Fruit fly (Drosophila melanogaster) whole organism, embryonic: ENCODE data around the gene CatB.

ENCODE experiments used
- Ada2b ChIP-seq: fragments of 200-800 bp; sonication (Bioruptor generic); IDR thresholded peaks from 2 replicates; pipeline ENCODE4 v1.3.6; 2022; ENCODE audit warnings: missing biosample characterization, missing genetic modification characterization
- Asciz ChIP-seq: fragments of 200-800 bp; sonication (Bioruptor generic); optimal IDR thresholded peaks from 2 replicates; lab custom pipeline; 2017; ENCODE audit warnings: missing biosample characterization, mild to moderate bottlenecking, missing genetic modification characterization, missing genetic modification reagents
- Bdp1 ChIP-seq: fragments of 200-800 bp; sonication (Bioruptor generic); optimal IDR thresholded peaks from 3 replicates; lab custom pipeline; 2016; ENCODE audit warnings: missing biosample characterization, missing genetic modification characterization
- CG10462 ChIP-seq: fragments of 200-800 bp; sonication (Bioruptor generic); optimal IDR thresholded peaks from 2 replicates; lab custom pipeline; 2016; ENCODE audit warnings: missing biosample characterization, missing genetic modification characterization
- CG13123 ChIP-seq: fragments of 200-800 bp; sonication (Bioruptor generic); optimal IDR thresholded peaks from 2 replicates; lab custom pipeline; 2016; ENCODE audit warnings: missing biosample characterization, missing genetic modification characterization
- CG16863 ChIP-seq: fragments of 200-800 bp; sonication (Bioruptor generic); optimal IDR thresholded peaks from 3 replicates; lab custom pipeline; 2016; ENCODE audit warnings: missing biosample characterization, missing genetic modification characterization
- CG18011 ChIP-seq: fragments of 200-800 bp; sonication (Bioruptor generic); optimal IDR thresholded peaks from 2 replicates; lab custom pipeline; 2017; ENCODE audit warnings: missing biosample characterization, missing genetic modification characterization, mild to moderate bottlenecking, moderate library complexity, missing genotype
- CG30403 ChIP-seq: fragments of 200-800 bp; sonication (Bioruptor generic); optimal IDR thresholded peaks from 3 replicates; lab custom pipeline; 2016; ENCODE audit warnings: missing biosample characterization, missing genetic modification characterization
- CG33213 ChIP-seq: fragments of 200-800 bp; sonication (Bioruptor generic); optimal IDR thresholded peaks from 3 replicates; lab custom pipeline; 2016; ENCODE audit warnings: missing biosample characterization, missing genetic modification characterization
- CG5953 ChIP-seq: fragments of 200-800 bp; sonication (Bioruptor generic); IDR thresholded peaks from 2 replicates; pipeline ENCODE4 v1.3.6; 2022; ENCODE audit warnings: missing biosample characterization, missing genetic modification characterization
- CG6791 ChIP-seq: fragments of 200-800 bp; sonication (Bioruptor generic); IDR thresholded peaks from 3 replicates; pipeline ENCODE4 v1.3.6; 2022; ENCODE audit warnings: missing biosample characterization, missing genetic modification characterization; ENCODE audit not compliant: partially characterized antibody
- CG8924 ChIP-seq: fragments of 200-800 bp; optimal IDR thresholded peaks from 3 replicates; lab custom pipeline; 2019; ENCODE audit warnings: missing biosample characterization, mild to moderate bottlenecking, missing genetic modification characterization, moderate library complexity
- CG9727 ChIP-seq: fragments of 200-800 bp; sonication (Bioruptor generic); optimal IDR thresholded peaks from 3 replicates; lab custom pipeline; 2017; ENCODE audit warnings: missing biosample characterization, mild to moderate bottlenecking, missing genetic modification characterization
- D19B ChIP-seq: fragments of 200-800 bp; sonication (Bioruptor generic); optimal IDR thresholded peaks from 2 replicates; lab custom pipeline; 2017; ENCODE audit warnings: missing biosample characterization, mild to moderate bottlenecking, missing genetic modification characterization
- E2f1 ChIP-seq: fragments of 200-800 bp; sonication (Bioruptor generic); IDR thresholded peaks from 2 replicates; pipeline ENCODE4 v1.3.6; 2022; ENCODE audit warnings: missing biosample characterization, missing genetic modification characterization
- Ets97D ChIP-seq: fragments of 200-800 bp; sonication (Bioruptor generic); optimal IDR thresholded peaks from 3 replicates; lab custom pipeline; 2016; ENCODE audit warnings: missing biosample characterization, missing genetic modification characterization
- Fer1 ChIP-seq: fragments of 200-800 bp; sonication (Bioruptor generic); optimal IDR thresholded peaks from 2 replicates; lab custom pipeline; 2017; ENCODE audit warnings: missing biosample characterization, mild to moderate bottlenecking, missing genetic modification characterization
- Gsc ChIP-seq: fragments of 200-800 bp; sonication (Bioruptor generic); IDR thresholded peaks from 2 replicates; pipeline ENCODE4 v1.3.6; 2022; ENCODE audit warnings: missing biosample characterization, missing genetic modification characterization
- HHEX ChIP-seq: fragments of 200-800 bp; sonication (Bioruptor generic); optimal IDR thresholded peaks from 3 replicates; lab custom pipeline; 2017; ENCODE audit warnings: missing biosample characterization, mild to moderate bottlenecking, missing genetic modification characterization, missing genetic modification reagents
- HLH4C ChIP-seq: fragments of 200-800 bp; sonication (Bioruptor generic); IDR thresholded peaks from 3 replicates; pipeline ENCODE4 v1.3.6; 2022; ENCODE audit warnings: missing biosample characterization, missing genetic modification characterization; ENCODE audit not compliant: partially characterized antibody
- HLH54F ChIP-seq: fragments of 200-800 bp; sonication (Bioruptor generic); optimal IDR thresholded peaks from 3 replicates; lab custom pipeline; 2016; ENCODE audit warnings: missing biosample characterization, missing genetic modification characterization
- HLHmδ ChIP-seq: fragments of 200-800 bp; sonication (Bioruptor generic); optimal IDR thresholded peaks from 2 replicates; lab custom pipeline; 2018; ENCODE audit warnings: missing biosample characterization, mild to moderate bottlenecking, missing genetic modification characterization, moderate library complexity
- HmgD ChIP-seq: fragments of 200-800 bp; sonication (Bioruptor generic); optimal IDR thresholded peaks from 3 replicates; lab custom pipeline; 2016; ENCODE audit warnings: missing biosample characterization, missing genetic modification characterization
- Mes4 ChIP-seq: fragments of 200-800 bp; sonication (Bioruptor generic); optimal IDR thresholded peaks from 2 replicates; lab custom pipeline; 2016; ENCODE audit warnings: missing biosample characterization, missing genetic modification characterization
- NC2α ChIP-seq: fragments of 200-800 bp; sonication (Bioruptor generic); optimal IDR thresholded peaks from 2 replicates; lab custom pipeline; 2016; ENCODE audit warnings: missing biosample characterization, missing genetic modification characterization
- NFAT ChIP-seq: fragments of 200-800 bp; sonication (Bioruptor generic); IDR thresholded peaks from 2 replicates; pipeline ENCODE4 v1.3.6; 2022; ENCODE audit warnings: missing biosample characterization, missing genetic modification characterization
- Poxn ChIP-seq: fragments of 200-800 bp; sonication (Bioruptor generic); IDR thresholded peaks from 2 replicates; pipeline ENCODE4 v1.3.6; 2022; ENCODE audit warnings: missing biosample characterization, missing genetic modification characterization
- Usf ChIP-seq: fragments of 200-800 bp; sonication (Bioruptor generic); optimal IDR thresholded peaks from 2 replicates; lab custom pipeline; 2017; ENCODE audit warnings: missing genotype, missing biosample characterization, missing genetic modification characterization
- abd-A ChIP-seq: fragments of 200-800 bp; sonication (Bioruptor generic); optimal IDR thresholded peaks from 3 replicates; lab custom pipeline; 2019; ENCODE audit warnings: missing biosample characterization, mild to moderate bottlenecking, missing genetic modification characterization, moderate library complexity
- ash1 ChIP-seq: fragments of 200-800 bp; sonication (Bioruptor generic); optimal IDR thresholded peaks from 2 replicates; lab custom pipeline; 2018; ENCODE audit warnings: missing biosample characterization, mild to moderate bottlenecking, missing genetic modification characterization
- chm ChIP-seq: fragments of 200-800 bp; sonication (Bioruptor generic); IDR thresholded peaks from 2 replicates; pipeline ENCODE4 v1.3.6; 2022; ENCODE audit warnings: missing biosample characterization, missing genetic modification characterization
- ci ChIP-seq: fragments of 200-800 bp; sonication (Bioruptor generic); IDR thresholded peaks from 3 replicates; pipeline ENCODE4 v1.3.6; 2022; ENCODE audit warnings: missing biosample characterization, missing genetic modification characterization
- emc ChIP-seq: fragments of 200-800 bp; sonication (Bioruptor generic); optimal IDR thresholded peaks from 2 replicates; lab custom pipeline; 2016; ENCODE audit warnings: missing biosample characterization, missing genetic modification characterization
- ems ChIP-seq: fragments of 200-800 bp; sonication (Bioruptor generic); optimal IDR thresholded peaks from 3 replicates; lab custom pipeline; 2016; ENCODE audit warnings: missing biosample characterization, missing genetic modification characterization
- en ChIP-seq: fragments of 200-800 bp; sonication (Bioruptor generic); optimal IDR thresholded peaks from 2 replicates; lab custom pipeline; 2016; ENCODE audit warnings: missing biosample characterization, missing genetic modification characterization
- esg ChIP-seq: fragments of 200-800 bp; sonication (Bioruptor generic); conservative IDR thresholded peaks from 2 replicates; pipeline ENCODE4 v1.3.6; 2022; ENCODE audit warnings: missing biosample characterization, missing genetic modification characterization
- fd64A ChIP-seq: fragments of 200-800 bp; sonication (Bioruptor generic); optimal IDR thresholded peaks from 3 replicates; lab custom pipeline; 2018; ENCODE audit warnings: missing biosample characterization, mild to moderate bottlenecking, missing genetic modification characterization
- gfzf ChIP-seq: fragments of 200-800 bp; sonication (Bioruptor generic); optimal IDR thresholded peaks from 2 replicates; lab custom pipeline; 2016; ENCODE audit warnings: missing biosample characterization, mild to moderate bottlenecking, missing genetic modification characterization, moderate library complexity
- gt ChIP-seq: fragments of 200-800 bp; sonication (Bioruptor generic); IDR thresholded peaks from 2 replicates; pipeline ENCODE4 v1.3.6; 2022; ENCODE audit warnings: missing biosample characterization, missing genetic modification characterization
- hb ChIP-seq: fragments of 200-800 bp; sonication (Bioruptor generic); IDR thresholded peaks from 3 replicates; pipeline ENCODE4 v1.3.6; 2022; ENCODE audit warnings: missing biosample characterization, missing genetic modification characterization; ENCODE audit not compliant: partially characterized antibody
- hkb ChIP-seq, 2 experiments: fragments of 200-800 bp in 1 of 2; fragments of >200 bp in 1 of 2; sonication (Bioruptor generic) in 1 of 2; IDR thresholded peaks in 1 of 2; optimal IDR thresholded peaks in 1 of 2; 2 replicates each; pipeline versions ENCODE4 v1.3.6 to Lab custom; 2017 to 2022; ENCODE audit warnings: missing biosample characterization in 1 of 2, missing genetic modification characterization in 1 of 2
- ind ChIP-seq: fragments of 200-800 bp; sonication (Bioruptor generic); optimal IDR thresholded peaks from 3 replicates; lab custom pipeline; 2016; ENCODE audit warnings: missing biosample characterization, missing genetic modification characterization
- kah ChIP-seq: fragments of 200-800 bp; sonication (Bioruptor generic); optimal IDR thresholded peaks from 2 replicates; lab custom pipeline; 2018; ENCODE audit warnings: missing biosample characterization, mild to moderate bottlenecking, missing genetic modification characterization
- lab ChIP-seq: fragments of 200-800 bp; sonication (Bioruptor generic); optimal IDR thresholded peaks from 3 replicates; lab custom pipeline; 2017; ENCODE audit warnings: missing biosample characterization, missing genetic modification characterization, mild to moderate bottlenecking, moderate library complexity, missing genetic modification reagents
- luna ChIP-seq: fragments of 200-800 bp; sonication (Bioruptor generic); optimal IDR thresholded peaks from 2 replicates; lab custom pipeline; 2016; ENCODE audit warnings: missing biosample characterization, missing genetic modification characterization
- oc ChIP-seq: fragments of 200-800 bp; sonication (Bioruptor generic); optimal IDR thresholded peaks from 2 replicates; lab custom pipeline; 2018; ENCODE audit warnings: missing biosample characterization, mild to moderate bottlenecking, missing genetic modification characterization, moderate library complexity
- pb ChIP-seq: fragments of 200-800 bp; sonication (Bioruptor generic); optimal IDR thresholded peaks from 3 replicates; lab custom pipeline; 2016; ENCODE audit warnings: missing biosample characterization, missing genetic modification characterization
- sens-2 ChIP-seq: fragments of 200-800 bp; sonication (Bioruptor generic); IDR thresholded peaks from 2 replicates; pipeline ENCODE4 v1.3.6; 2022; ENCODE audit warnings: missing biosample characterization, missing genetic modification characterization
- sim ChIP-seq: fragments of 200-800 bp; sonication (Bioruptor generic); IDR thresholded peaks from 2 replicates; pipeline ENCODE4 v1.3.6; 2022; ENCODE audit warnings: missing biosample characterization, missing genetic modification characterization
- stwl ChIP-seq: fragments of 200-800 bp; sonication (Bioruptor generic); optimal IDR thresholded peaks from 3 replicates; lab custom pipeline; 2018; ENCODE audit warnings: missing biosample characterization, mild to moderate bottlenecking, missing genetic modification characterization, moderate library complexity
- tio ChIP-seq: fragments of 200-800 bp; sonication (Bioruptor generic); optimal IDR thresholded peaks from 2 replicates; lab custom pipeline; 2017; ENCODE audit warnings: missing biosample characterization, missing genetic modification characterization, inconsistent platforms

The CatB gene

DNA sequence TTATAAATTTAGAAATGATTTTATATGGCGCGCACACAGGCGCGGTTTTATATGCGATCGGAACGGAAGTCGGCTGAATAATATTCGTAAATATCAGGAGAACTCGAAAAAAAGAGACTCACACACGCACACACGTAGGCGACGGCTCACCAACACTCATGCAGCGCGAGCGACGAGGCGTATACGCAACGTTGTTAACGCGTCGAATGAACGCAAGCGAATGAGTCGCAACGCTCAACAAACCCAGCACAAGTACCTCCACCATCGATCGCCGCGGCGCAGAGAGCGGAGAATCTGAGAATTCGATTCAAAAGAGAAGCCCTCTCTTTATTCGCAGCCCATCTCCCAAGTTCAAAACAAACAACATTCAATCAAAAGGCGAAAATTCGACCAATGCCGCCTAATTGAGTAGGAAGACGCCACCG is 30.2 kb downstream of the CatB start (continued):
- TF ChIP-seq CG16863 (GFP tag; lab: Kevin White, UChicago) (no peak), stwl (no peak), CG10462 (no peak), hkb (optimal IDR thresholded peaks at IDR 0.05; lab: Kevin White, UChicago) (no peak), hkb (GFP tag; IDR thresholded peaks at IDR 0.05; lab: Robert Waterston, UW) (no peak), Ada2b (GFP tag; lab: Robert Waterston, UW) (no peak), chm (GFP tag; lab: Robert Waterston, UW) (peak; percentile 89), HmgD (no peak), HLHmδ (peak; percentile 50), Ets97D (GFP tag; lab: Kevin White, UChicago) (no peak), oc (peak; percentile 25), hb (no peak), ci (peak; percentile 84), CG18011 (GFP tag; lab: Kevin White, UChicago) (no peak), D19B (GFP tag; lab: Kevin White, UChicago) (no peak), HLH4C (GFP tag; lab: Robert Waterston, UW) (no peak), Poxn (GFP tag; lab: Robert Waterston, UW) (no peak), CG6791 (no peak), E2f1 (GFP tag; lab: Robert Waterston, UW) (0 out of 2 replicates have a peak, but pooled peaks have one; percentile 30), ash1 (peak; percentile 25), ems (GFP tag; lab: Kevin White, UChicago) (no peak), ind (no peak), CG30403 (GFP tag; lab: Kevin White, UChicago) (no peak), NC2α (GFP tag; lab: Kevin White, UChicago) (no peak), Usf (no peak), HLH54F (no peak), NFAT (GFP tag; lab: Robert Waterston, UW) (peak; percentile 78), emc (GFP tag; lab: Kevin White, UChicago) (no peak), CG33213 (no peak), gt (GFP tag; lab: Robert Waterston, UW) (no peak), lab (GFP tag; lab: Kevin White, UChicago) (peak; percentile 83), pb (no peak), CG9727 (GFP tag; lab: Kevin White, UChicago) (no peak), CG13123 (no peak), Bdp1 (GFP tag; lab: Kevin White, UChicago) (no peak), luna (GFP tag; lab: Kevin White, UChicago) (peak; percentile 8), abd-A (peak; percentile 87), sens-2 (GFP tag; lab: Robert Waterston, UW) (0 out of 2 replicates have a peak, but pooled peaks have one; percentile 39), tio (no peak), HHEX (GFP tag; lab: Kevin White, UChicago) (peak; percentile 52), en (no peak), CG8924 (tag; lab: Kevin White, UChicago) (peak; percentile 31), Gsc (no peak), fd64A (GFP tag; lab: Kevin White, UChicago) (peak; percentile 2), Fer1 (GFP tag; lab: Kevin White, UChicago) (peak; percentile 77), CG5953 (GFP tag; lab: Robert Waterston, UW) (no peak), esg (GFP tag; lab: Robert Waterston, UW) (no peak), Asciz (GFP tag; lab: Kevin White, UChicago) (peak; percentile 15), kah (peak; percentile 4), Mes4 (GFP tag; lab: Kevin White, UChicago) (peak; percentile 0), gfzf (GFP tag; lab: Kevin White, UChicago) (no peak), sim (0 out of 2 replicates have a peak, but pooled peaks have one; percentile 43)
